Worm (Caenorhabditis elegans) whole organism, late embryonic: ENCODE results near the gene F10E7.2.

Experiments used
- C38D4.7 ChIP-seq: fragments of 200-800 bp; sonication (Bioruptor generic); optimal IDR thresholded peaks from 2 replicates; lab custom pipeline; 2018; ENCODE audit warnings: mild to moderate bottlenecking, missing genetic modification characterization, moderate library complexity, missing compliant biosample characterization
- F13H6.1 ChIP-seq: sonication (generic microtip); optimal IDR thresholded peaks from 2 replicates; lab custom pipeline; 2016; ENCODE audit warnings: missing genetic modification characterization, missing compliant biosample characterization
- K09A11.1 ChIP-seq: sonication (generic microtip); optimal IDR thresholded peaks from 2 replicates; lab custom pipeline; 2017; ENCODE audit warnings: antibody characterized with exemption, mild to moderate bottlenecking, missing genetic modification characterization, missing compliant biosample characterization; ENCODE audit not compliant: insufficient read depth
- T23F11.4 ChIP-seq: fragments of 200-800 bp; sonication (Bioruptor generic); optimal IDR thresholded peaks from 2 replicates; lab custom pipeline; 2018; ENCODE audit warnings: mild to moderate bottlenecking, missing genetic modification characterization, missing compliant biosample characterization
- Y22D7AL.16 ChIP-seq: sonication (generic microtip); optimal IDR thresholded peaks from 2 replicates; lab custom pipeline; 2016; ENCODE audit warnings: missing genetic modification characterization, missing compliant biosample characterization
- ahr-1 ChIP-seq: sonication (generic microtip); optimal IDR thresholded peaks from 2 replicates; lab custom pipeline; 2016; ENCODE audit warnings: missing genetic modification characterization, missing compliant biosample characterization
- ceh-18 ChIP-seq: sonication (generic microtip); optimal IDR thresholded peaks from 2 replicates; lab custom pipeline; 2016; ENCODE audit warnings: missing genetic modification characterization, missing compliant biosample characterization
- ceh-2 ChIP-seq: sonication (generic microtip); optimal IDR thresholded peaks from 2 replicates; lab custom pipeline; 2016; ENCODE audit warnings: missing genotype, missing genetic modification characterization, missing compliant biosample characterization
- ceh-30 ChIP-seq: fragments of 150-350 bp; optimal IDR thresholded peaks from 2 replicates; lab custom pipeline; 2014; ENCODE audit warnings: missing biosample characterization, missing genetic modification characterization
- ceh-31 ChIP-seq: sonication (generic microtip); optimal IDR thresholded peaks from 2 replicates; lab custom pipeline; 2016; ENCODE audit warnings: missing genetic modification characterization, missing compliant biosample characterization
- ceh-34 ChIP-seq: sonication (generic microtip); optimal IDR thresholded peaks from 2 replicates; lab custom pipeline; 2016; ENCODE audit warnings: mild to moderate bottlenecking, missing genetic modification characterization, missing compliant biosample characterization
- ceh-45 ChIP-seq: fragments of 200-800 bp; sonication (Bioruptor generic); IDR thresholded peaks from 2 replicates; pipeline ENCODE4 v1.3.6; 2022; ENCODE audit warnings: missing genetic modification reagents, missing genetic modification characterization, missing compliant biosample characterization
- ceh-48 ChIP-seq: sonication (generic microtip); optimal IDR thresholded peaks from 2 replicates; lab custom pipeline; 2016; ENCODE audit warnings: missing genetic modification characterization, inconsistent platforms, missing compliant biosample characterization
- ceh-9 ChIP-seq: sonication (generic microtip); optimal IDR thresholded peaks from 2 replicates; lab custom pipeline; 2016; ENCODE audit warnings: mild to moderate bottlenecking, missing genetic modification characterization, inconsistent platforms, missing compliant biosample characterization
- dve-1 ChIP-seq: sonication (generic microtip); optimal IDR thresholded peaks from 2 replicates; lab custom pipeline; 2017; ENCODE audit warnings: antibody characterized with exemption, mild to moderate bottlenecking, missing genetic modification characterization, missing compliant biosample characterization
- elt-2 ChIP-seq: sonication (generic microtip); optimal IDR thresholded peaks from 2 replicates; lab custom pipeline; 2016; ENCODE audit warnings: missing genetic modification reagents, missing genetic modification characterization, missing compliant biosample characterization
- elt-4 ChIP-seq: sonication (generic microtip); optimal IDR thresholded peaks from 2 replicates; lab custom pipeline; 2016; ENCODE audit warnings: missing genetic modification characterization, missing compliant biosample characterization
- ets-4 ChIP-seq: sonication (generic microtip); optimal IDR thresholded peaks from 2 replicates; lab custom pipeline; 2016; ENCODE audit warnings: missing genetic modification characterization, missing compliant biosample characterization
- eyg-1 ChIP-seq: sonication (generic microtip); optimal IDR thresholded peaks from 2 replicates; lab custom pipeline; 2016; ENCODE audit warnings: missing genotype, missing genetic modification characterization, missing compliant biosample characterization
- fax-1 ChIP-seq: sonication (generic microtip); optimal IDR thresholded peaks from 2 replicates; lab custom pipeline; 2016; ENCODE audit warnings: missing genotype, missing genetic modification characterization, missing compliant biosample characterization
- fkh-10 ChIP-seq: fragments of 150-350 bp; optimal IDR thresholded peaks from 2 replicates; lab custom pipeline; 2014; ENCODE audit warnings: missing biosample characterization, missing genetic modification reagents, missing genetic modification characterization
- fkh-6 ChIP-seq: sonication (generic microtip); optimal IDR thresholded peaks from 2 replicates; lab custom pipeline; 2016; ENCODE audit warnings: missing genetic modification characterization, missing compliant biosample characterization
- hlh-15 ChIP-seq: sonication (generic microtip); optimal IDR thresholded peaks from 2 replicates; lab custom pipeline; 2016; ENCODE audit warnings: missing genetic modification characterization, missing compliant biosample characterization
- hlh-30 ChIP-seq: sonication (generic microtip); optimal IDR thresholded peaks from 2 replicates; lab custom pipeline; 2017; ENCODE audit warnings: antibody characterized with exemption, missing genetic modification characterization, missing compliant biosample characterization; ENCODE audit not compliant: insufficient read depth
- lim-6 ChIP-seq: sonication (generic microtip); optimal IDR thresholded peaks from 2 replicates; lab custom pipeline; 2016; ENCODE audit warnings: missing genetic modification characterization, missing compliant biosample characterization
- madf-2 ChIP-seq: sonication (generic microtip); optimal IDR thresholded peaks from 2 replicates; lab custom pipeline; 2017; ENCODE audit warnings: missing genetic modification characterization, missing compliant biosample characterization
- nfya-1 ChIP-seq: sonication (generic microtip); optimal IDR thresholded peaks from 2 replicates; lab custom pipeline; 2017; ENCODE audit warnings: missing genetic modification characterization, mild to moderate bottlenecking, missing compliant biosample characterization, antibody characterized with exemption, moderate library complexity
- nhr-11 ChIP-seq: fragments of 150-350 bp; optimal IDR thresholded peaks from 2 replicates; lab custom pipeline; 2014; ENCODE audit warnings: missing biosample characterization, missing genetic modification characterization
- npax-4 ChIP-seq: sonication (generic microtip); optimal IDR thresholded peaks from 2 replicates; lab custom pipeline; 2016; ENCODE audit warnings: missing genetic modification characterization, missing compliant biosample characterization
- pax-1 ChIP-seq: fragments of 150-350 bp; optimal IDR thresholded peaks from 2 replicates; lab custom pipeline; 2014; ENCODE audit warnings: missing biosample characterization, missing genetic modification characterization
- pha-4 ChIP-seq: fragments of 150-350 bp; optimal IDR thresholded peaks from 2 replicates; lab custom pipeline; 2018; ENCODE audit warnings: missing biosample characterization, missing genetic modification reagents, missing genetic modification characterization
- pqm-1 ChIP-seq: sonication (generic microtip); optimal IDR thresholded peaks from 2 replicates; lab custom pipeline; 2016; ENCODE audit warnings: missing genetic modification characterization, missing compliant biosample characterization
- pros-1 ChIP-seq: fragments of 150-350 bp; optimal IDR thresholded peaks from 2 replicates; lab custom pipeline; 2014; ENCODE audit warnings: missing biosample characterization, missing genetic modification reagents, missing genetic modification characterization
- ref-2 ChIP-seq: sonication (generic microtip); optimal IDR thresholded peaks from 2 replicates; lab custom pipeline; 2016; ENCODE audit warnings: missing genetic modification characterization, missing compliant biosample characterization
- rnt-1 ChIP-seq: sonication (generic microtip); optimal IDR thresholded peaks from 2 replicates; lab custom pipeline; 2016; ENCODE audit warnings: missing genetic modification characterization, missing compliant biosample characterization
- sox-2 ChIP-seq: fragments of 200-800 bp; sonication (Bioruptor generic); IDR thresholded peaks from 2 replicates; pipeline ENCODE4 v1.3.6; 2022; ENCODE audit warnings: missing genetic modification reagents, missing genetic modification characterization, missing compliant biosample characterization
- syd-9 ChIP-seq: sonication (generic microtip); optimal IDR thresholded peaks from 2 replicates; lab custom pipeline; 2016; ENCODE audit warnings: mild to moderate bottlenecking, missing genetic modification characterization, moderate library complexity, missing compliant biosample characterization
- tbx-2 ChIP-seq: sonication (generic microtip); optimal IDR thresholded peaks from 2 replicates; lab custom pipeline; 2016; ENCODE audit warnings: missing genetic modification characterization, missing compliant biosample characterization
- tbx-7 ChIP-seq: sonication (generic microtip); optimal IDR thresholded peaks from 2 replicates; lab custom pipeline; 2016; ENCODE audit warnings: missing genotype, missing genetic modification characterization, missing compliant biosample characterization
- ttx-3 ChIP-seq: sonication (generic microtip); optimal IDR thresholded peaks from 2 replicates; lab custom pipeline; 2016; ENCODE audit warnings: missing genetic modification reagents, missing genetic modification characterization, missing compliant biosample characterization
- unc-3 ChIP-seq, 2 experiments: fragments of 200-800 bp in 1 of 2; sonication (Bioruptor generic) in 1 of 2; sonication (generic microtip) in 1 of 2; conservative IDR thresholded peaks in 1 of 2; optimal IDR thresholded peaks in 1 of 2; 2 replicates each; pipeline versions ENCODE4 v1.3.6 to Lab custom; 2016 to 2022; ENCODE audit warnings: missing compliant biosample characterization in 2 of 2, missing genetic modification characterization in 2 of 2, missing genetic modification reagents in 1 of 2
- unc-42 ChIP-seq: sonication (generic microtip); optimal IDR thresholded peaks from 2 replicates; lab custom pipeline; 2016; ENCODE audit warnings: missing genotype, missing genetic modification characterization, missing compliant biosample characterization
- unc-55 ChIP-seq: sonication (generic microtip); optimal IDR thresholded peaks from 2 replicates; lab custom pipeline; 2017; ENCODE audit warnings: missing biosample characterization, missing genetic modification reagents, missing genetic modification characterization
- unc-86 ChIP-seq: sonication (generic microtip); optimal IDR thresholded peaks from 2 replicates; lab custom pipeline; 2016; ENCODE audit warnings: missing genetic modification characterization, missing compliant biosample characterization
- zip-5 ChIP-seq: sonication (generic microtip); optimal IDR thresholded peaks from 2 replicates; lab custom pipeline; 2016; ENCODE audit warnings: missing genetic modification characterization, missing compliant biosample characterization
- ztf-16 ChIP-seq: sonication (generic microtip); optimal IDR thresholded peaks from 2 replicates; lab custom pipeline; 2017; ENCODE audit warnings: missing genetic modification characterization, missing compliant biosample characterization

Gene F10E7.2

ce11 chrII:7104794-7105613 lies 17.0 kb upstream of the F10E7.2 start, which contains the start of the genes farl-11 and rpl-33:
TSS of gene farl-11 (minus strand) at chrII:7105035.
TSS of gene rpl-33 (plus strand) at chrII:7105563.
- TF ChIP-seq C38D4.7 (no peak), ceh-9 (tag; lab: Kevin White, UChicago) (no peak), npax-4 (no peak), ref-2 (tag; lab: Kevin White, UChicago) (peak; percentile 29), ceh-45 (GFP tag; lab: Robert Waterston, UW) (no peak), sox-2 (no peak), ceh-31 (tag; lab: Kevin White, UChicago) (peak; percentile 80), hlh-15 (tag; lab: Kevin White, UChicago) (no peak), F13H6.1 (tag; lab: Kevin White, UChicago) (no peak), tbx-2 (tag; lab: Kevin White, UChicago) (peak; percentile 52), fkh-6 (tag; lab: Kevin White, UChicago) (no peak), syd-9 (tag; lab: Kevin White, UChicago) (no peak), K09A11.1 (tag; lab: Kevin White, UChicago) (no peak), ceh-18 (peak; percentile 54), pqm-1 (tag; lab: Kevin White, UChicago) (no peak), ceh-48 (no peak), nfya-1 (tag; lab: Kevin White, UChicago) (peak; percentile 73), nhr-11 (tag; lab: Kevin White, UChicago) (no peak), dve-1 (tag; lab: Kevin White, UChicago) (peak; percentile 50), tbx-7 (tag; lab: Kevin White, UChicago) (no peak), unc-42 (tag; lab: Kevin White, UChicago) (peak; percentile 6), zip-5 (tag; lab: Kevin White, UChicago) (no peak), T23F11.4 (no peak), pax-1 (peak; percentile 19), ceh-2 (tag; lab: Kevin White, UChicago) (no peak), lim-6 (tag; lab: Kevin White, UChicago) (no peak), pros-1 (tag; lab: Kevin White, UChicago) (no peak), ets-4 (tag; lab: Kevin White, UChicago) (peak; percentile 39), Y22D7AL.16 (tag; lab: Kevin White, UChicago) (no peak), rnt-1 (tag; lab: Kevin White, UChicago) (peak; percentile 19), ceh-34 (tag; lab: Kevin White, UChicago) (peak; percentile 23), ceh-30 (tag; lab: Kevin White, UChicago) (no peak), eyg-1 (tag; lab: Kevin White, UChicago) (no peak), pha-4 (tag; lab: Kevin White, UChicago) (no peak), elt-2 (peak; percentile 42), unc-55 (GFP tag; lab: Kevin White, UChicago) (peak; percentile 38), ttx-3 (tag; lab: Kevin White, UChicago) (no peak), unc-86 (tag; lab: Kevin White, UChicago) (no peak), fax-1 (tag; lab: Kevin White, UChicago) (no peak)
- TF ChIP-seq, all 69 proteins: peak for 13

- TF ChIP-seq ceh-30 (tag; lab: Kevin White, UChicago) (no peak), hlh-30 (tag; lab: Kevin White, UChicago) (no peak), elt-4 (tag; lab: Kevin White, UChicago) (no peak), ahr-1 (tag; lab: Kevin White, UChicago) (no peak), elt-2 (no peak), rnt-1 (tag; lab: Kevin White, UChicago) (no peak), madf-2 (tag; lab: Kevin White, UChicago) (no peak), ztf-16 (tag; lab: Kevin White, UChicago) (no peak), unc-3 (GFP tag; conservative IDR thresholded peaks at IDR 0.05; lab: Robert Waterston, UW) (no peak), unc-3 (tag; optimal IDR thresholded peaks at IDR 0.05; lab: Kevin White, UChicago) (no peak), pax-1 (no peak), ceh-31 (tag; lab: Kevin White, UChicago) (no peak), K09A11.1 (tag; lab: Kevin White, UChicago) (no peak), nfya-1 (tag; lab: Kevin White, UChicago) (no peak), fkh-10 (GFP tag; lab: Kevin White, UChicago) (no peak), Y22D7AL.16 (tag; lab: Kevin White, UChicago) (no peak), T23F11.4 (no peak), ceh-2 (tag; lab: Kevin White, UChicago) (no peak), sox-2 (no peak), pros-1 (tag; lab: Kevin White, UChicago) (no peak)
Observed at ce11 chrII:7106313-7106712, 15.7 kb upstream of the F10E7.2 start.
